Worm (Caenorhabditis elegans) whole organism, young adult: Measurements from ENCODE around the gene kin-36.

Source experiments
- C06A6.2 ChIP-seq: fragments of 200-800 bp; sonication (Bioruptor generic); conservative IDR thresholded peaks from 2 replicates; pipeline ENCODE4 v1.3.6; 2022; ENCODE audit warnings: missing genetic modification characterization, missing compliant biosample characterization
- C17E4.6 ChIP-seq: fragments of 200-800 bp; sonication (Bioruptor generic); IDR thresholded peaks from 2 replicates; pipeline ENCODE4 v1.3.6; 2022; ENCODE audit warnings: missing genetic modification reagents, missing genetic modification characterization, missing compliant biosample characterization
- F22D6.2 ChIP-seq: sonication (generic microtip); optimal IDR thresholded peaks from 2 replicates; lab custom pipeline; 2016; ENCODE audit warnings: mild to moderate bottlenecking, missing genetic modification characterization, missing compliant biosample characterization
- F37B4.10 ChIP-seq: fragments of 200-800 bp; sonication (Bioruptor generic); IDR thresholded peaks from 2 replicates; pipeline ENCODE4 v1.3.6; 2022; ENCODE audit warnings: missing genetic modification characterization, missing compliant biosample characterization
- F55B11.4 ChIP-seq: sonication (generic microtip); optimal IDR thresholded peaks from 2 replicates; lab custom pipeline; 2016; ENCODE audit warnings: missing compliant biosample characterization, missing genetic modification characterization, borderline replicate concordance; ENCODE audit not compliant: insufficient read depth
- F57C9.4 ChIP-seq: sonication (generic microtip); optimal IDR thresholded peaks from 2 replicates; lab custom pipeline; 2017; ENCODE audit warnings: mild to moderate bottlenecking, missing genetic modification characterization, missing compliant biosample characterization
- K11D2.4 ChIP-seq: fragments of 200-800 bp; sonication (Bioruptor generic); IDR thresholded peaks from 2 replicates; pipeline ENCODE4 v1.3.6; 2022; ENCODE audit warnings: missing genetic modification reagents, missing genetic modification characterization, missing compliant biosample characterization
- Y53F4B.3 ChIP-seq: fragments of 200-800 bp; sonication (Bioruptor generic); IDR thresholded peaks from 2 replicates; pipeline ENCODE4 v1.3.6; 2022; ENCODE audit warnings: missing genetic modification reagents, missing genetic modification characterization, missing compliant biosample characterization
- Y53G8AR.9 ChIP-seq: fragments of 200-800 bp; sonication (Bioruptor generic); conservative IDR thresholded peaks from 2 replicates; pipeline ENCODE4 v1.3.6; 2022; ENCODE audit warnings: missing genetic modification reagents, missing genetic modification characterization, missing compliant biosample characterization
- Y56A3A.18 ChIP-seq: fragments of 200-800 bp; sonication (Bioruptor generic); IDR thresholded peaks from 2 replicates; pipeline ENCODE4 v1.3.6; 2022; ENCODE audit warnings: missing genetic modification reagents, missing genetic modification characterization, missing compliant biosample characterization
- ZK185.1 ChIP-seq: sonication (generic microtip); optimal IDR thresholded peaks from 2 replicates; lab custom pipeline; 2016; ENCODE audit warnings: mild to moderate bottlenecking, missing genetic modification characterization, missing compliant biosample characterization; ENCODE audit not compliant: poor library complexity, severe bottlenecking
- ama-1 ChIP-seq, 3 experiments: fragments of 150-350 bp in 1 of 3; sonication (generic microtip) in 2 of 3; optimal IDR thresholded peaks; 2 replicates each; lab custom pipeline; 2014 to 2018; ENCODE audit warnings: missing biosample characterization in 2 of 3, missing genetic modification characterization in 2 of 3, missing genetic modification reagents in 2 of 3
- aptf-3 ChIP-seq: fragments of 200-800 bp; sonication (Bioruptor generic); IDR thresholded peaks from 2 replicates; pipeline ENCODE4 v1.3.6; 2022; ENCODE audit warnings: missing genetic modification characterization, missing compliant biosample characterization
- atf-7 ChIP-seq: sonication (generic microtip); optimal IDR thresholded peaks from 2 replicates; lab custom pipeline; 2017; ENCODE audit warnings: mild to moderate bottlenecking, missing genetic modification characterization, missing compliant biosample characterization
- attf-3 ChIP-seq: fragments of 200-800 bp; sonication (Bioruptor generic); conservative IDR thresholded peaks from 2 replicates; pipeline ENCODE4 v1.3.6; 2022; ENCODE audit warnings: missing genetic modification reagents, missing genetic modification characterization, missing compliant biosample characterization
- attf-5 ChIP-seq: fragments of 200-800 bp; sonication (Bioruptor generic); optimal IDR thresholded peaks from 2 replicates; lab custom pipeline; 2018; ENCODE audit warnings: mild to moderate bottlenecking, missing genetic modification characterization, missing compliant biosample characterization
- ccch-3 ChIP-seq: fragments of 200-800 bp; sonication (Bioruptor generic); optimal IDR thresholded peaks from 2 replicates; lab custom pipeline; 2018; ENCODE audit warnings: mild to moderate bottlenecking, missing genetic modification characterization, missing compliant biosample characterization
- cebp-1 ChIP-seq, 2 experiments: fragments of 200-800 bp in 1 of 2; sonication (Bioruptor generic) in 1 of 2; sonication (generic microtip) in 1 of 2; IDR thresholded peaks in 1 of 2; optimal IDR thresholded peaks in 1 of 2; 2 replicates each; pipeline versions ENCODE4 v1.3.6 to Lab custom; 2017 to 2022; ENCODE audit warnings: missing compliant biosample characterization in 2 of 2, missing genetic modification characterization in 2 of 2, mild to moderate bottlenecking in 1 of 2, missing genetic modification reagents in 1 of 2, moderate library complexity in 1 of 2
- dox-1 ChIP-seq: fragments of 200-800 bp; sonication (Bioruptor generic); IDR thresholded peaks from 2 replicates; pipeline ENCODE4 v1.3.6; 2022; ENCODE audit warnings: missing genetic modification reagents, missing genetic modification characterization, missing compliant biosample characterization
- dpl-1 ChIP-seq: fragments of 150-350 bp; optimal IDR thresholded peaks from 2 replicates; lab custom pipeline; 2014; ENCODE audit warnings: missing biosample characterization, missing genetic modification reagents, missing genetic modification characterization
- efl-1 ChIP-seq: fragments of 150-350 bp; optimal IDR thresholded peaks from 2 replicates; lab custom pipeline; 2014; ENCODE audit warnings: missing biosample characterization, missing genetic modification reagents, missing genetic modification characterization
- egl-18 ChIP-seq: fragments of 200-800 bp; sonication (Bioruptor generic); IDR thresholded peaks from 2 replicates; pipeline ENCODE4 v1.3.6; 2022; ENCODE audit warnings: missing genetic modification reagents, missing genetic modification characterization, missing compliant biosample characterization
- egl-44 ChIP-seq: fragments of 200-800 bp; sonication (Bioruptor generic); IDR thresholded peaks from 2 replicates; pipeline ENCODE4 v1.3.6; 2022; ENCODE audit warnings: missing genetic modification reagents, missing genetic modification characterization, missing compliant biosample characterization
- ets-4 ChIP-seq: fragments of 200-800 bp; sonication (Bioruptor generic); optimal IDR thresholded peaks from 2 replicates; lab custom pipeline; 2018; ENCODE audit warnings: mild to moderate bottlenecking, missing genetic modification characterization, missing compliant biosample characterization
- hlh-26 ChIP-seq: fragments of 200-800 bp; sonication (Bioruptor generic); conservative IDR thresholded peaks from 2 replicates; pipeline ENCODE4 v1.3.6; 2022; ENCODE audit warnings: missing genetic modification reagents, missing genetic modification characterization, missing compliant biosample characterization
- lag-1 ChIP-seq: fragments of 200-800 bp; sonication (Bioruptor generic); IDR thresholded peaks from 2 replicates; pipeline ENCODE4 v1.3.6; 2022; ENCODE audit warnings: missing genetic modification reagents, missing genetic modification characterization, missing compliant biosample characterization
- let-526 ChIP-seq: fragments of 200-800 bp; sonication (Bioruptor generic); IDR thresholded peaks from 2 replicates; pipeline ENCODE4 v1.3.6; 2022; ENCODE audit warnings: missing genetic modification reagents, missing genetic modification characterization, missing compliant biosample characterization
- let-607 ChIP-seq, 2 experiments: fragments of 200-800 bp in 1 of 2; sonication (Bioruptor generic) in 1 of 2; sonication (generic microtip) in 1 of 2; optimal IDR thresholded peaks; 2 replicates each; lab custom pipeline; 2016 to 2018; ENCODE audit warnings: mild to moderate bottlenecking in 2 of 2, missing compliant biosample characterization in 2 of 2, missing genetic modification characterization in 2 of 2, moderate library complexity in 2 of 2, missing genotype in 1 of 2
- lin-26 ChIP-seq: fragments of 200-800 bp; sonication (Bioruptor generic); IDR thresholded peaks from 2 replicates; pipeline ENCODE4 v1.3.6; 2022; ENCODE audit warnings: missing genetic modification reagents, missing genetic modification characterization, missing compliant biosample characterization
- lir-1 ChIP-seq: fragments of 200-800 bp; sonication (Bioruptor generic); conservative IDR thresholded peaks from 2 replicates; pipeline ENCODE4 v1.3.6; 2022; ENCODE audit warnings: missing genetic modification reagents, missing genetic modification characterization, missing compliant biosample characterization
- lsl-1 ChIP-seq: fragments of 200-800 bp; sonication (Bioruptor generic); optimal IDR thresholded peaks from 2 replicates; lab custom pipeline; 2018; ENCODE audit warnings: mild to moderate bottlenecking, missing genetic modification characterization, moderate library complexity, missing compliant biosample characterization
- madf-6 ChIP-seq: fragments of 200-800 bp; sonication (Bioruptor generic); IDR thresholded peaks from 2 replicates; pipeline ENCODE4 v1.3.6; 2022; ENCODE audit warnings: missing genetic modification reagents, missing genetic modification characterization, missing compliant biosample characterization
- nhr-179 ChIP-seq: sonication (generic microtip); optimal IDR thresholded peaks from 2 replicates; lab custom pipeline; 2016; ENCODE audit warnings: mild to moderate bottlenecking, missing genetic modification characterization, missing compliant biosample characterization
- nhr-80 ChIP-seq: sonication (generic microtip); optimal IDR thresholded peaks from 2 replicates; lab custom pipeline; 2016; ENCODE audit warnings: missing genetic modification characterization, missing compliant biosample characterization
- rcor-1 ChIP-seq: fragments of 200-800 bp; sonication (Bioruptor generic); IDR thresholded peaks from 2 replicates; pipeline ENCODE4 v1.3.6; 2022; ENCODE audit warnings: missing genetic modification reagents, missing genetic modification characterization, missing compliant biosample characterization
- repo-1 ChIP-seq: sonication (generic microtip); optimal IDR thresholded peaks from 2 replicates; lab custom pipeline; 2017; ENCODE audit warnings: mild to moderate bottlenecking, missing genetic modification characterization, missing compliant biosample characterization
- sdz-38 ChIP-seq: sonication (generic microtip); optimal IDR thresholded peaks from 2 replicates; lab custom pipeline; 2016; ENCODE audit warnings: missing genotype, missing genetic modification characterization, missing compliant biosample characterization
- snpc-3.4 ChIP-seq: sonication (generic microtip); optimal IDR thresholded peaks from 2 replicates; lab custom pipeline; 2017; ENCODE audit warnings: missing genetic modification characterization, mild to moderate bottlenecking, missing compliant biosample characterization, antibody characterized with exemption, moderate library complexity, missing genotype, missing genetic modification reagents
- sptf-2 ChIP-seq: fragments of 200-800 bp; sonication (Bioruptor generic); optimal IDR thresholded peaks from 2 replicates; lab custom pipeline; 2018; ENCODE audit warnings: mild to moderate bottlenecking, missing genetic modification characterization, missing compliant biosample characterization
- tbx-9 ChIP-seq: sonication (generic microtip); optimal IDR thresholded peaks from 2 replicates; lab custom pipeline; 2016; ENCODE audit warnings: borderline replicate concordance, missing genetic modification characterization, inconsistent platforms, missing compliant biosample characterization
- tlf-1 ChIP-seq: fragments of 200-800 bp; sonication (Bioruptor generic); optimal IDR thresholded peaks from 2 replicates; lab custom pipeline; 2018; ENCODE audit warnings: mild to moderate bottlenecking, missing genetic modification characterization, missing compliant biosample characterization
- ztf-22 ChIP-seq: fragments of 200-800 bp; sonication (Bioruptor generic); optimal IDR thresholded peaks from 2 replicates; lab custom pipeline; 2018; ENCODE audit warnings: mild to moderate bottlenecking, missing genetic modification characterization, moderate library complexity, missing compliant biosample characterization
- ztf-25 ChIP-seq: fragments of 200-800 bp; sonication (Bioruptor generic); IDR thresholded peaks from 2 replicates; pipeline ENCODE4 v1.3.6; 2022; ENCODE audit warnings: missing genetic modification reagents, missing genetic modification characterization, missing compliant biosample characterization
- ztf-26 ChIP-seq: sonication (generic microtip); optimal IDR thresholded peaks from 2 replicates; lab custom pipeline; 2017; ENCODE audit warnings: missing genetic modification characterization, missing compliant biosample characterization
- ztf-3 ChIP-seq: fragments of 200-800 bp; sonication (Bioruptor generic); optimal IDR thresholded peaks from 2 replicates; lab custom pipeline; 2018; ENCODE audit warnings: mild to moderate bottlenecking, missing genetic modification characterization, missing compliant biosample characterization

kin-36 gene

ce11 chrIV:4678718-4679117, at the start of gene kin-36:
kin-36 (plus strand) TSS chrIV:4679018.
- TF ChIP-seq dpl-1 (GFP tag; lab: Kevin White, UChicago), result no peak
- no peak for TF ChIP-seq Y53F4B.3 (GFP tag; lab: Robert Waterston, UW)
- TF ChIP-seq tbx-9, result no peak
- TF ChIP-seq atf-7 (tag; lab: Kevin White, UChicago), result no peak
- no peak for TF ChIP-seq snpc-3.4
- no peak for TF ChIP-seq cebp-1 (GFP tag; IDR thresholded peaks at IDR 0.05; lab: Robert Waterston, UW)
- TF ChIP-seq cebp-1 (tag; optimal IDR thresholded peaks at IDR 0.05; lab: Kevin White, UChicago), result no peak
- TF ChIP-seq F55B11.4, result no peak
- no peak for TF ChIP-seq efl-1
- no peak for TF ChIP-seq C17E4.6
- TF ChIP-seq C06A6.2, result no peak
- no peak for TF ChIP-seq ztf-25
- no peak for TF ChIP-seq Y56A3A.18 (GFP tag; lab: Robert Waterston, UW)
- TF ChIP-seq F57C9.4 (tag; lab: Kevin White, UChicago), result no peak
- TF ChIP-seq nhr-179 (tag; lab: Kevin White, UChicago), result no peak
- TF ChIP-seq dox-1 (GFP tag; lab: Robert Waterston, UW), result no peak
- no peak for TF ChIP-seq Y53G8AR.9 (GFP tag; lab: Robert Waterston, UW)
- TF ChIP-seq F22D6.2 (tag; lab: Kevin White, UChicago), result no peak

DNA sequence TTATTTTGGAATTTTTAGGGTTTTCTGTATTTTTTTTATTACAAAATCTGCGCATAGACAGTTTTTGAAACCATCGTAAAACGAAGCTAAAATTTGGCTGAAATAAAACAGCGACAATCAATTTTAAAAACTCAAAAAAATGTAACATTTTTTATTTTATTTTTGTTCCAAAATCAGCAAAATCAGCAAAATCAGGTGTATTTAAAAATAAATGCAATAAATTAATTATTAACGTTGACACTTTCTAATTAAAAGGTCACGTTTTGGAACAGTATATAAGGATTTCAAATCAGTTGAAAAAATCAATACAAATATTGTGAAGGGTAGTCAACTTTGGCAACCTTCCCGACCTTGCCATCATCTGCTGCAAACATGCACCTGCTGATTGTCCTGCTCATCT, 45.4 kb upstream of the kin-36 start, which contains the start of gene R105.1:
Gene R105.1 (plus strand): TSS at position 301 of the 400 bp plus-strand sequence.
- TF ChIP-seq let-607 (tag; optimal IDR thresholded peaks at IDR 0.05; lab: Kevin White, UChicago), result no peak
- TF ChIP-seq F37B4.10 (GFP tag; lab: Robert Waterston, UW), result no peak
- no peak for TF ChIP-seq egl-18 (GFP tag; lab: Robert Waterston, UW)
- TF ChIP-seq rcor-1 (GFP tag; lab: Robert Waterston, UW), result no peak
- no peak for TF ChIP-seq ztf-3 (GFP tag; lab: Kevin White, UChicago)
- TF ChIP-seq madf-6 (GFP tag; lab: Robert Waterston, UW), result no peak
- TF ChIP-seq lir-1 (GFP tag; lab: Robert Waterston, UW), result no peak
- TF ChIP-seq let-526 (GFP tag; lab: Robert Waterston, UW), result no peak
- TF ChIP-seq ztf-22 (GFP tag; lab: Kevin White, UChicago), result no peak
- TF ChIP-seq sdz-38 (tag; lab: Kevin White, UChicago), result no peak
- TF ChIP-seq nhr-80 (tag; lab: Kevin White, UChicago), result no peak
- TF ChIP-seq Y53G8AR.9 (GFP tag; lab: Robert Waterston, UW), result no peak
- TF ChIP-seq aptf-3, result no peak
- TF ChIP-seq hlh-26 (GFP tag; lab: Robert Waterston, UW), result no peak
- no peak for TF ChIP-seq attf-5
- TF ChIP-seq ets-4 (GFP tag; lab: Kevin White, UChicago), result no peak
- no peak for TF ChIP-seq K11D2.4 (GFP tag; lab: Robert Waterston, UW)
- no peak for TF ChIP-seq atf-7 (tag; lab: Kevin White, UChicago)

ce11 chrIV:4636001-4636400, 42.8 kb upstream of the kin-36 start, which contains the start of gene R105.5:
R105.5 (plus strand) TSS chrIV:4636301.
- TF ChIP-seq lin-26 (GFP tag; lab: Robert Waterston, UW) (no peak), tlf-1 (no peak), repo-1 (tag; lab: Kevin White, UChicago) (no peak), nhr-179 (tag; lab: Kevin White, UChicago) (no peak), egl-44 (GFP tag; lab: Robert Waterston, UW) (no peak), K11D2.4 (GFP tag; lab: Robert Waterston, UW) (no peak), F22D6.2 (tag; lab: Kevin White, UChicago) (no peak), sptf-2 (no peak), ccch-3 (no peak), dox-1 (GFP tag; lab: Robert Waterston, UW) (no peak), attf-3 (no peak), ZK185.1 (tag; lab: Kevin White, UChicago) (no peak), madf-6 (GFP tag; lab: Robert Waterston, UW) (no peak), ama-1 (optimal IDR thresholded peaks at IDR 0.05; lab: Kevin White, UChicago) (no peak), ama-1 (GFP tag; optimal IDR thresholded peaks at IDR 0.05; lab: Kevin White, UChicago) (no peak), lsl-1 (GFP tag; lab: Kevin White, UChicago) (no peak), lag-1 (no peak), ztf-26 (tag; lab: Kevin White, UChicago) (no peak)
